Worm (Caenorhabditis elegans) whole organism, L1 larva: ENCODE measurements around the gene fipr-6.

ENCODE experiments used
- C34B4.2 ChIP-seq: sonication (generic microtip); optimal IDR thresholded peaks from 2 replicates; lab custom pipeline; 2017; ENCODE audit warnings: mild to moderate bottlenecking, missing genetic modification characterization, missing compliant biosample characterization
- F16B12.6 ChIP-seq: fragments of 150-350 bp; optimal IDR thresholded peaks from 2 replicates; lab custom pipeline; 2014; ENCODE audit warnings: missing biosample characterization, missing genetic modification characterization
- blmp-1 ChIP-seq: fragments of 150-350 bp; optimal IDR thresholded peaks from 2 replicates; lab custom pipeline; 2014; ENCODE audit warnings: missing biosample characterization, missing genetic modification characterization
- ceh-88 ChIP-seq: fragments of 200-800 bp; sonication (Bioruptor generic); IDR thresholded peaks from 2 replicates; pipeline ENCODE4 v1.3.6; 2022; ENCODE audit warnings: missing genetic modification characterization, missing compliant biosample characterization
- dpl-1 ChIP-seq, 3 experiments: fragments of 150-350 bp in 2 of 3; sonication (generic microtip) in 1 of 3; optimal IDR thresholded peaks; 2 replicates each; lab custom pipeline; 2014 to 2017; ENCODE audit warnings: missing biosample characterization in 3 of 3, missing genetic modification characterization in 3 of 3, missing genetic modification reagents in 3 of 3
- fkh-10 ChIP-seq: sonication (generic microtip); optimal IDR thresholded peaks from 2 replicates; lab custom pipeline; 2017; ENCODE audit warnings: missing biosample characterization, missing genetic modification reagents, missing genetic modification characterization
- grh-1 ChIP-seq: fragments of 200-800 bp; sonication (Bioruptor generic); IDR thresholded peaks from 2 replicates; pipeline ENCODE4 v1.3.6; 2022; ENCODE audit warnings: missing genetic modification reagents, missing genetic modification characterization, missing compliant biosample characterization
- lin-13 ChIP-seq: fragments of 150-350 bp; optimal IDR thresholded peaks from 2 replicates; lab custom pipeline; 2014; ENCODE audit warnings: missing biosample characterization, missing genetic modification reagents, missing genetic modification characterization
- nhr-19 ChIP-seq: fragments of 200-800 bp; sonication (Bioruptor generic); conservative IDR thresholded peaks from 2 replicates; pipeline ENCODE4 v1.3.6; 2022; ENCODE audit warnings: missing genetic modification characterization, missing compliant biosample characterization
- nhr-77 ChIP-seq: fragments of 150-350 bp; optimal IDR thresholded peaks from 2 replicates; lab custom pipeline; 2014; ENCODE audit warnings: missing biosample characterization, missing genetic modification characterization
- unc-62 ChIP-seq: fragments of 150-350 bp; optimal IDR thresholded peaks from 2 replicates; lab custom pipeline; 2014; ENCODE audit warnings: missing biosample characterization, missing genetic modification reagents, missing genetic modification characterization
- unc-98 ChIP-seq: fragments of 200-800 bp; sonication (Bioruptor generic); IDR thresholded peaks from 2 replicates; pipeline ENCODE4 v1.3.6; 2022; ENCODE audit warnings: missing genetic modification characterization, missing compliant biosample characterization
- ztf-11 ChIP-seq, 2 experiments: sonication (generic microtip); optimal IDR thresholded peaks; 2 replicates each; lab custom pipeline; 2016 to 2017; ENCODE audit warnings: missing genetic modification characterization in 2 of 2, missing biosample characterization in 1 of 2, missing compliant biosample characterization in 1 of 2

DNA sequence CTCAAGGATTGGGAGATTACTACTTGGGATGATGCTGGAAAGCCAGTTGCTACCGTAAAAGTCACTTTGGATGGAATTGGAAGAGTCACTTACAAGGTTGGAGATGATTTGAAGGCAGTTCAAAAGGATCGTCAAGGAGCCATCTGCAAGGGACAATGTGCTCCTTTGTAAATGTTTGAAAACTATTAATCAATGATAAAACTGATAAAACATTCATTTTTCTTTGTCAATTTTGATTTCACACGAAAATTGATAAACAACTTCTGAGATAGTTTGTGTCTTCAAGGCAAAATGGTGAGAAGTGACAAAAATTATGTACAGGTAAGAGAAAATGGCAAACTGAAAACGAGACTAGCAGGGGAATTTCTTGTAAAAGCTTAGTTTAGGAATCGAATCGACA lies 28.7 kb upstream of the fipr-6 start:
- TF ChIP-seq unc-98 (GFP tag; lab: Robert Waterston, UW), result no peak
- no peak for TF ChIP-seq ceh-88 (GFP tag; lab: Robert Waterston, UW)
- no peak for TF ChIP-seq dpl-1 (GFP tag; optimal IDR thresholded peaks at IDR 0.05; lab: Kevin White, UChicago)
- TF ChIP-seq lin-13 (GFP tag; lab: Kevin White, UChicago), result no peak
- no peak for TF ChIP-seq grh-1 (GFP tag; lab: Robert Waterston, UW)
- no peak for TF ChIP-seq blmp-1 (tag; lab: Kevin White, UChicago)
- TF ChIP-seq fkh-10 (GFP tag; lab: Kevin White, UChicago), result no peak
- TF ChIP-seq ztf-11 (tag; optimal IDR thresholded peaks at IDR 0.05; lab: Kevin White, UChicago), result no peak
- no peak for TF ChIP-seq C34B4.2
- no peak for TF ChIP-seq F16B12.6
- TF ChIP-seq nhr-19 (GFP tag; lab: Robert Waterston, UW), result no peak
- TF ChIP-seq unc-62 (GFP tag; lab: Kevin White, UChicago), result no peak
- TF ChIP-seq nhr-77, result no peak
